Worm (Caenorhabditis elegans): ENCODE results near the gene C39B10.7.

Gene C39B10.7

DNA sequence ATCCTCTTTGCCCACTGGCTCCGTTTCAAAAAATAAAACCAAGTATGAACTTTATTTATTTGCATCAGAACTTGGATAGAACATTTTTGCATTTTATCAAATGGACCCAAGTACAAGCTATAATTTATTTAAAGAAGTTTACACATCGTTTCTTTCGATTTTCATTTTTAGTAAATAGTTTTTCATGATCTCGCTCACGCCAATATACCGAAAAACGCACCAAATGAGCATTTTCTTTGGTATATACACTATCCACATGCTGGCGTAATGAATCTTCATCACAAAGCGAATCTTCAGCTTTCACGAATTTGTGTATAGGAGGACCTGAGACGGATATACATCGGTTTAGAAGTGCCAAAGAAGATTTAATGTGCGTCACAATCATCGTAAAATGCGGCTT, at the start of gene C39B10.7:
C39B10.7 (plus strand) TSS at position 301 of the 400 bp plus-strand sequence.
- TF ChIP-seq ama-1 (optimal IDR thresholded peaks at IDR 0.05): no peak
- TF ChIP-seq sea-1 (GFP tag; conservative IDR thresholded peaks at IDR 0.05): no peak
- no peak for TF ChIP-seq B0310.2 (tag; optimal IDR thresholded peaks at IDR 0.05)
- TF ChIP-seq hmg-4 (GFP tag; optimal IDR thresholded peaks at IDR 0.05): no peak
- no peak for TF ChIP-seq tbx-11 (GFP tag; IDR thresholded peaks at IDR 0.05)
- no peak for TF ChIP-seq tra-4 (tag; optimal IDR thresholded peaks at IDR 0.05)
- no peak for TF ChIP-seq hmbx-1 (tag; optimal IDR thresholded peaks at IDR 0.05)
- TF ChIP-seq F13C5.2 (tag; optimal IDR thresholded peaks at IDR 0.05): no peak
- no peak for TF ChIP-seq scrt-1 (GFP tag; IDR thresholded peaks at IDR 0.05)
- TF ChIP-seq aly-1 (tag; optimal IDR thresholded peaks at IDR 0.05): no peak
- TF ChIP-seq ets-7 (tag; optimal IDR thresholded peaks at IDR 0.05): no peak

DNA sequence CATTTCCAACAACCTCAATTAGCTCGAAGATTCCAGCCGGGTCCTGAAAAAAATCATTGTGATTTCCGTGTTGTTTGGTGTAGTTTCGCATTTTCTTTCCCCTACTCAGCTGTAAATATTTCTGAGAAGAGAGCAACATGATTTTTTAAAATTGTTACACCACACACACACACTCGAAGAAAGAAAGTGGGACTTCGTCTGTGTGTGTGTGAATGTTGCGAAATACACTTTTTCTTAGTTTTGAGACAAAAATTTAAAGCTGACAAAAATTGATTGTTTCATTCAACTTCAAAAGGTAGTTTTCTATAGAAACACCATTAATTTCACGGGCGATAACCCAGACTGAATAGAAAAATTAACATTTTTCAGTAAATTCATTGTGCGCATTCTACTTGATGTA, 48.6 kb upstream of the C39B10.7 start:
- TF ChIP-seq F13C5.2 (tag; optimal IDR thresholded peaks at IDR 0.05): no peak

DNA sequence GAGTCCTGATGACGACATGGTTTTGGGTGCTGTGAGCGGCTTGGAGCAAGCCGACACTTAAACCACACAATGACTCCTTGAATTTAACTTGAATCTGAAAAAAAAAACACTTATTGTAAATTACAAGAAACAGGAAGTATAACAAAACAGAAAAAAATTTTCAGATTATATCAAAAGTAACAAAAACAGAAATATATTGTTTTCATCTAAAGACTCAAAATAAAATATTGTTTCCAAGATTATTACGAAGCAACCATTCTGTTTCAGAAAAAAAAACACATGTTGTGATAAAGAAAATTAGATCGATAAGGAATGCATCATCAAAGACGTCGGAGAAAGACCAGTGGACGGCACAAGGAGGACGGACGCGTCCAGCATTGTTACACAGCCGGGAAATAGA, 48.1 kb upstream of the C39B10.7 start, which contains the start of gene mig-15:
mig-15 (minus strand) TSS at position 101 of the 400 bp plus-strand sequence.
- TF ChIP-seq ceh-36 (tag; optimal IDR thresholded peaks at IDR 0.05) (no peak), flt-1 (GFP tag; IDR thresholded peaks at IDR 0.05) (no peak), B0310.2 (tag; optimal IDR thresholded peaks at IDR 0.05) (no peak)

DNA sequence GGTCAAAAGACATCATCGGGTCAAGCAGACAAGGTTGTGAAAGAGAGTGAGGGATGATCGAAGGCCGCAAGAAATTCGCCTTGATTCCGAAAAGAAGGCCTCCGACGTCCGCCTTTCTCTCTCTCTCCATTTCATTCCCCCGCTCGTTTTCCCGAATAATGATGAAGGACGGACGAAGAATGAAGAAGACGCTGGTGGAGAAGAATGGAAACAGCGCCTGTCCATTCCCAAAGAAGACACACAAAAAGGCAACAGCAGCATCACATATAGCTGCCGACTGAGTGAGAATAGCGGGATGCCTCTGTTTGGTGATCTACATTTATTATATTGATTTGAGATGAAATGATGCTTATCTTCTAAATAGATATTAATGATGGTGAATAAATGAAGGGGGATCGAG, 47.5 kb upstream of the C39B10.7 start:
- TF ChIP-seq ceh-36 (tag; optimal IDR thresholded peaks at IDR 0.05) (no peak), hmg-4 (GFP tag; optimal IDR thresholded peaks at IDR 0.05) (peak; percentile 18)

ce11 chrX:10430866-10431265, 45.8 kb upstream of the C39B10.7 start:
- TF ChIP-seq F13C5.2 (tag; optimal IDR thresholded peaks at IDR 0.05) (no peak), aly-1 (tag; optimal IDR thresholded peaks at IDR 0.05) (no peak), ceh-13 (GFP tag; optimal IDR thresholded peaks at IDR 0.05) (no peak), pes-1 (GFP tag; IDR thresholded peaks at IDR 0.05) (no peak)

DNA sequence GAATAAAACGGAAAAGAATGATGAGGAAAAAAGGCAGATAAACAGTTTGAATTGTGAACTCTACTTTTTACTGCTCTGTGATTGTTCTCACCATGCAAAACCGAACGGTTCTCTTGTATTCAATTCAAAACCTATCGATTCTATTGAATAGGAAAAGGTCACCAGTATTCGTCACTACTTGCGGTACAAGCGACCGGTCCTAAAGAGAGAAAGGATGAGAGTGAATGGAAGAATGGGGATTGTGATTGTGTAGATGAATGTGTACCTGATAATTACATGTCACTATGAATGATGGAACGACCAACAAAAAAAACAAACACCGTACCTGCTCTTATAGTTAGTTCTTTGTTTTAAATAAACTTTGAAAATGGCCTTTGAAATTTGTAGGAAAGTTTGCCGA, 43.9 kb upstream of the C39B10.7 start:
- TF ChIP-seq ceh-13 (GFP tag; optimal IDR thresholded peaks at IDR 0.05): no peak

DNA sequence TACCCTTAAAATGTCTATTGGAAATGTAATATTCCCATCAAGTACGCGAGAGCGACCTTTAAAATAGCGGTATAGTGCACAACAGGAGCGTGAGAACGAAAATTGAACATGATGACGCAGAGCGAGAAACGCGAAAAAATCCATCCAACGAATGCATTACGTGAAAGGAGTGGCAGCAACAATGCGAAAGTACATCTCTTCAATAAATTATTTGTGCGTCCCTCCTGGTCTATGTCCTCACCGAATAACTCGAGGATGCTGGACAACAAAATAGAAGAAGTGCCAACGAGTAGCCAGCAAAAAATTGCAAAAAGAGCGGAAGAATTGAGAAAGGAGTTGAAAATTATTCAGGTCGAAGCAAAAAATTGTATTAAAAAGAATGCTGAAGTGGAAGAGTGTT, 42.8 kb upstream of the C39B10.7 start:
- no peak for TF ChIP-seq B0310.2 (tag; optimal IDR thresholded peaks at IDR 0.05)
- TF ChIP-seq tra-4 (tag; optimal IDR thresholded peaks at IDR 0.05): no peak
- no peak for TF ChIP-seq F13C5.2 (tag; optimal IDR thresholded peaks at IDR 0.05)
- TF ChIP-seq ets-7 (tag; optimal IDR thresholded peaks at IDR 0.05): no peak
- TF ChIP-seq aly-1 (tag; optimal IDR thresholded peaks at IDR 0.05): no peak
- TF ChIP-seq flt-1 (GFP tag; IDR thresholded peaks at IDR 0.05): no peak
- TF ChIP-seq ama-1 (optimal IDR thresholded peaks at IDR 0.05): no peak
- no peak for TF ChIP-seq hmbx-1 (tag; optimal IDR thresholded peaks at IDR 0.05)
- TF ChIP-seq ceh-13 (GFP tag; optimal IDR thresholded peaks at IDR 0.05): no peak
- TF ChIP-seq pes-1 (GFP tag; IDR thresholded peaks at IDR 0.05): no peak
- no peak for TF ChIP-seq sea-1 (GFP tag; conservative IDR thresholded peaks at IDR 0.05)
- no peak for TF ChIP-seq scrt-1 (GFP tag; IDR thresholded peaks at IDR 0.05)
- TF ChIP-seq hnd-1 (tag; optimal IDR thresholded peaks at IDR 0.05): no peak

DNA sequence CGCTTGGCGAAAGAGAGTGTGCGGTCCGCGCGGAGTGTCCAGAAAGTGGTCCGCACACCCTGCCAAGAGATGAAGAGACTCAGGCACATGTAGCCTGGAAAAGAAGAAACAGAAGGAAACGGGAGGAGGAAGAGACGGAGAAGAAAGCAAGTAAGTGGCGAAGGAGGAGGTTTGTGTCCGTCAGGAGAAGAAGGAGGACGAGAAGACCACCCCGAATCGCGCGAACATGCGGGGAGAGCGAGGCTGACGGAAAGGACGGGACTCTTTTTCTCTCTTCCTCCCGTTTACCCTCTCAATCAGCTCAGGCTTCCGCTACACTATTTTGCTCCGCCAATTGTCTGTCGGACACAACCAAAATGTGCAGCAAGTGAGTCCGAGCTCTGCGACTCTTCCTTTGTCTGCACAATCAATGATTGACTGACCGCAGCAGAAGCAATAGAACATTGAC, 41.2 kb upstream of the C39B10.7 start:
- TF ChIP-seq B0310.2 (tag; optimal IDR thresholded peaks at IDR 0.05) (no peak), F13C5.2 (tag; optimal IDR thresholded peaks at IDR 0.05) (peak; percentile 58), hmg-4 (GFP tag; optimal IDR thresholded peaks at IDR 0.05) (peak; percentile 92), ets-7 (tag; optimal IDR thresholded peaks at IDR 0.05) (peak; percentile 71), flt-1 (GFP tag; IDR thresholded peaks at IDR 0.05) (peak; percentile 3; the same call in 1 of the 2 replicates)

DNA sequence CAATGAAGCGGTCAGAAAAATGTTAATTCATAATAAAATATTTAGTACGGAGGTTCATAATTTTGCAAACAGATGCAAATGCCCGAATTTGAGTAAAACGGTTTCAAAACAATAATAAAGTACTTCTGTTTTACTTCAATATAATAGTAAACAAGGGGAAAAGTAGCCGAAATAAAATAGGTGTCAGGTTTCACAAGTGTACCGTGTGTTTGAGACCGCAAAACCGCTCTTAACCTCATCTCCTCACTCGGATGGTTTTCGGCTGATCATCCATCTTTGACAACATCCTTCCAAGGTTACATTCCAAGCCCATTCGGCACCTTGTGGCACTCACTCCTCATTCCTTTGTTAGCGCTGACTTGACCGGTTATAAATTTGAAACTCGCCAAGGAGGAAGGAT, 39.3 kb upstream of the C39B10.7 start:
- TF ChIP-seq pes-1 (GFP tag; IDR thresholded peaks at IDR 0.05) (no peak), flt-1 (GFP tag; IDR thresholded peaks at IDR 0.05) (no peak), tra-4 (tag; optimal IDR thresholded peaks at IDR 0.05) (no peak), tbx-37 (GFP tag; conservative IDR thresholded peaks at IDR 0.05) (no peak), hmbx-1 (tag; optimal IDR thresholded peaks at IDR 0.05) (no peak)

- no peak for TF ChIP-seq pes-1 (GFP tag; IDR thresholded peaks at IDR 0.05)
- no peak for TF ChIP-seq sea-1 (GFP tag; conservative IDR thresholded peaks at IDR 0.05)
Observed at ce11 chrX:10440781-10441180, 35.9 kb upstream of the C39B10.7 start.

DNA sequence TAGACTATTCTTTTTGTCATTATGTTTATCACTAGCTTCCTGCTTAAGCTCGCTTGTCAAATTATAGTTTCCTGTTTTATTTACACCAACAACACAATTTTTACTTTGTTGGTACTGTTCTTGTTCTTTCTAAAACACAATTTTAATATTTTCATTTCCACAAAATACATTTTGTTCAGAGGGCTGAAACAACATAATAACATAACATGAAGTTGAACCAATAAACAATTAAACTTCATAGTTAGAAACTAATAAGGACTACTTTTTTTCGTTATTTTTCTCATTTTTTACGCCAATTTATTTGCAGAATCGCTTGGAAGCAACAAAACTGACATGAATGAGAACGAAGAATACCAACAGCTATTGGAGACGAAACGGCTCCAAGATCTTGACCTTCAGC, 32.8 kb upstream of the C39B10.7 start, which contains the start of gene C39B10.3:
C39B10.3 (plus strand) TSS at position 301 of the 400 bp plus-strand sequence.
- TF ChIP-seq aly-1 (tag; optimal IDR thresholded peaks at IDR 0.05) (no peak), ets-7 (tag; optimal IDR thresholded peaks at IDR 0.05) (no peak), hmg-4 (GFP tag; optimal IDR thresholded peaks at IDR 0.05) (no peak), ceh-36 (tag; optimal IDR thresholded peaks at IDR 0.05) (no peak)

Data from whole organism, early embryonic.